Fruit fly (Drosophila melanogaster) whole organism, embryonic: ENCODE data around the gene CG13239.

Experiments used
- BtbVII ChIP-seq: fragments of 200-800 bp; sonication (Bioruptor generic); optimal IDR thresholded peaks from 3 replicates; lab custom pipeline; 2017; ENCODE audit warnings: missing biosample characterization, mild to moderate bottlenecking, missing genetic modification characterization
- CG11398 ChIP-seq: fragments of 200-800 bp; sonication (Bioruptor generic); optimal IDR thresholded peaks from 2 replicates; lab custom pipeline; 2016; ENCODE audit warnings: missing biosample characterization, missing genetic modification characterization
- CG12744 ChIP-seq: fragments of 200-800 bp; sonication (Bioruptor generic); optimal IDR thresholded peaks from 2 replicates; lab custom pipeline; 2016; ENCODE audit warnings: missing biosample characterization, missing genetic modification characterization
- CG14965 ChIP-seq: fragments of 200-800 bp; sonication (Bioruptor generic); optimal IDR thresholded peaks from 2 replicates; lab custom pipeline; 2016; ENCODE audit warnings: missing biosample characterization, missing genetic modification characterization, borderline replicate concordance
- CG15479 ChIP-seq: fragments of 200-800 bp; sonication (Bioruptor generic); optimal IDR thresholded peaks from 3 replicates; lab custom pipeline; 2019; ENCODE audit warnings: missing biosample characterization, mild to moderate bottlenecking, missing genetic modification characterization, moderate library complexity
- CG1602 ChIP-seq: fragments of 200-800 bp; sonication (Bioruptor generic); optimal IDR thresholded peaks from 3 replicates; lab custom pipeline; 2016; ENCODE audit warnings: missing biosample characterization, missing genetic modification characterization
- CG2199 ChIP-seq: fragments of 200-800 bp; sonication (Bioruptor generic); IDR thresholded peaks from 3 replicates; pipeline ENCODE4 v1.3.6; 2022; ENCODE audit warnings: missing biosample characterization, missing genetic modification characterization
- CG31224 ChIP-seq: fragments of 200-800 bp; sonication (Bioruptor generic); IDR thresholded peaks from 2 replicates; pipeline ENCODE4 v1.3.6; 2022; ENCODE audit warnings: missing biosample characterization, missing genetic modification characterization
- CG34376 ChIP-seq: fragments of 200-800 bp; sonication (Bioruptor generic); optimal IDR thresholded peaks from 2 replicates; lab custom pipeline; 2018; ENCODE audit warnings: missing biosample characterization, mild to moderate bottlenecking, missing genetic modification characterization
- CG42726 ChIP-seq: fragments of 200-800 bp; sonication (Bioruptor generic); IDR thresholded peaks from 2 replicates; pipeline ENCODE4 v1.3.6; 2022; ENCODE audit warnings: missing biosample characterization, missing genetic modification characterization; ENCODE audit not compliant: partially characterized antibody
- CG4707 ChIP-seq: fragments of 200-800 bp; sonication (Bioruptor generic); optimal IDR thresholded peaks from 2 replicates; lab custom pipeline; 2018; ENCODE audit warnings: missing biosample characterization, mild to moderate bottlenecking, missing genetic modification characterization, moderate library complexity
- CG7372 ChIP-seq: fragments of 200-800 bp; sonication (Bioruptor generic); IDR thresholded peaks from 2 replicates; pipeline ENCODE4 v1.3.6; 2022; ENCODE audit warnings: missing biosample characterization, missing genetic modification characterization
- Dbx ChIP-seq: fragments of 200-800 bp; sonication (Bioruptor generic); IDR thresholded peaks from 3 replicates; pipeline ENCODE4 v1.3.6; 2022; ENCODE audit warnings: missing biosample characterization, missing genetic modification characterization
- E2f2 ChIP-seq: fragments of 200-800 bp; sonication (Bioruptor generic); IDR thresholded peaks from 2 replicates; pipeline ENCODE4 v1.3.6; 2022; ENCODE audit warnings: missing biosample characterization, missing genetic modification characterization
- Ets65A ChIP-seq: fragments of 200-800 bp; sonication (Bioruptor generic); peaks from one replicate; lab custom pipeline; 2016; ENCODE audit warnings: missing biosample characterization, missing genetic modification characterization
- GATAe ChIP-seq: fragments of 200-800 bp; sonication (Bioruptor generic); conservative IDR thresholded peaks from 2 replicates; pipeline ENCODE4 v1.3.6; 2022; ENCODE audit warnings: missing biosample characterization, missing genetic modification characterization
- Hey ChIP-seq: fragments of 200-800 bp; sonication (Bioruptor generic); optimal IDR thresholded peaks from 3 replicates; lab custom pipeline; 2018; ENCODE audit warnings: missing biosample characterization, mild to moderate bottlenecking, missing genetic modification characterization
- Lpt ChIP-seq: fragments of >200 bp; optimal IDR thresholded peaks from 2 replicates; lab custom pipeline; 2018; ENCODE audit warnings: missing biosample characterization, missing genetic modification characterization
- Med ChIP-seq: fragments of 200-800 bp; sonication (Bioruptor generic); peaks from one replicate; lab custom pipeline; 2016; ENCODE audit warnings: missing biosample characterization, missing genetic modification characterization, mild to moderate bottlenecking, inconsistent platforms, moderate library complexity
- Sox100B ChIP-seq: fragments of 200-800 bp; sonication (Bioruptor generic); optimal IDR thresholded peaks from 3 replicates; lab custom pipeline; 2018; ENCODE audit warnings: missing biosample characterization, mild to moderate bottlenecking, missing genetic modification characterization
- ase ChIP-seq: fragments of 200-800 bp; sonication (Bioruptor generic); IDR thresholded peaks from 3 replicates; pipeline ENCODE4 v1.3.6; 2022; ENCODE audit warnings: missing biosample characterization, missing genetic modification characterization
- chinmo ChIP-seq: fragments of 200-800 bp; sonication (Bioruptor generic); IDR thresholded peaks from 4 replicates; pipeline ENCODE4 v1.3.6; 2022; ENCODE audit warnings: missing biosample characterization, missing genetic modification characterization; ENCODE audit not compliant: partially characterized antibody
- ci ChIP-seq: fragments of 200-800 bp; sonication (Bioruptor generic); IDR thresholded peaks from 3 replicates; pipeline ENCODE4 v1.3.6; 2022; ENCODE audit warnings: missing biosample characterization, missing genetic modification characterization
- cwo ChIP-seq: fragments of 200-800 bp; sonication (Bioruptor generic); optimal IDR thresholded peaks from 3 replicates; lab custom pipeline; 2017; ENCODE audit warnings: missing biosample characterization, missing genetic modification characterization, mild to moderate bottlenecking, moderate library complexity, missing genetic modification reagents
- emc ChIP-seq: fragments of 200-800 bp; sonication (Bioruptor generic); optimal IDR thresholded peaks from 2 replicates; lab custom pipeline; 2016; ENCODE audit warnings: missing biosample characterization, missing genetic modification characterization
- exex ChIP-seq: fragments of 200-800 bp; sonication (Bioruptor generic); optimal IDR thresholded peaks from 4 replicates; lab custom pipeline; 2018; ENCODE audit warnings: missing biosample characterization, mild to moderate bottlenecking, missing genetic modification characterization, moderate library complexity
- fd64A ChIP-seq: fragments of 200-800 bp; sonication (Bioruptor generic); optimal IDR thresholded peaks from 3 replicates; lab custom pipeline; 2018; ENCODE audit warnings: missing biosample characterization, mild to moderate bottlenecking, missing genetic modification characterization
- grn ChIP-seq: fragments of 200-800 bp; sonication (Bioruptor generic); optimal IDR thresholded peaks from 3 replicates; lab custom pipeline; 2017; ENCODE audit warnings: missing biosample characterization, missing genetic modification characterization
- lab ChIP-seq: fragments of 200-800 bp; sonication (Bioruptor generic); optimal IDR thresholded peaks from 3 replicates; lab custom pipeline; 2017; ENCODE audit warnings: missing biosample characterization, missing genetic modification characterization, mild to moderate bottlenecking, moderate library complexity, missing genetic modification reagents
- lmd ChIP-seq: fragments of 200-800 bp; sonication (Bioruptor generic); IDR thresholded peaks from 2 replicates; pipeline ENCODE4 v1.3.6; 2022; ENCODE audit warnings: missing biosample characterization, missing genetic modification characterization
- maf-S ChIP-seq: fragments of 200-800 bp; sonication (Bioruptor generic); optimal IDR thresholded peaks from 2 replicates; lab custom pipeline; 2016; ENCODE audit warnings: missing biosample characterization, missing genetic modification characterization
- mirr ChIP-seq: fragments of 200-800 bp; sonication (Bioruptor generic); optimal IDR thresholded peaks from 3 replicates; lab custom pipeline; 2018; ENCODE audit warnings: missing biosample characterization, mild to moderate bottlenecking, missing genetic modification characterization
- otp ChIP-seq: fragments of 200-800 bp; sonication (Bioruptor generic); IDR thresholded peaks from 3 replicates; pipeline ENCODE4, ENCODE4 v1.3.6; 2022; ENCODE audit warnings: missing biosample characterization, missing genetic modification characterization
- sens ChIP-seq: fragments of 200-800 bp; sonication (Bioruptor generic); peaks from one replicate; lab custom pipeline; 2016; ENCODE audit warnings: missing biosample characterization, missing genetic modification characterization
- sna ChIP-seq: fragments of 200-800 bp; sonication (Bioruptor generic); IDR thresholded peaks from 2 replicates; pipeline ENCODE4 v1.3.6; 2022; ENCODE audit warnings: missing biosample characterization, missing genetic modification characterization; ENCODE audit not compliant: partially characterized antibody
- ssp ChIP-seq: fragments of 200-800 bp; sonication (Bioruptor generic); IDR thresholded peaks from 2 replicates; pipeline ENCODE4 v1.3.6; 2022; ENCODE audit warnings: missing biosample characterization, missing genetic modification characterization
- sug ChIP-seq: fragments of 200-800 bp; optimal IDR thresholded peaks from 2 replicates; lab custom pipeline; 2019; ENCODE audit warnings: missing biosample characterization, mild to moderate bottlenecking, missing genetic modification characterization, moderate library complexity
- trh ChIP-seq: fragments of 200-800 bp; sonication (Bioruptor generic); optimal IDR thresholded peaks from 2 replicates; lab custom pipeline; 2016; ENCODE audit warnings: missing biosample characterization, missing genetic modification characterization

CG13239 gene

dm6 chr3L:22884481-22884880 lies 23.9 kb downstream of the CG13239 start:
- no peak for TF ChIP-seq Sox100B (GFP tag; lab: Kevin White, UChicago)
- no peak for TF ChIP-seq sna (GFP tag; lab: Robert Waterston, UW)
- TF ChIP-seq sens (GFP tag; lab: Kevin White, UChicago) = peak; percentile 18
- TF ChIP-seq CG1602 (GFP tag; lab: Kevin White, UChicago) = no peak
- no peak for TF ChIP-seq E2f2 (GFP tag; lab: Robert Waterston, UW)
- no peak for TF ChIP-seq ase (GFP tag; lab: Robert Waterston, UW)
- no peak for TF ChIP-seq trh (GFP tag; lab: Kevin White, UChicago)
- peak; percentile 55 for TF ChIP-seq Ets65A (GFP tag; lab: Kevin White, UChicago)

- TF ChIP-seq chinmo (GFP tag; lab: Robert Waterston, UW) (0 out of 4 replicates have a peak, but pooled peaks have one; percentile 13), grn (peak; percentile 84), CG7372 (GFP tag; lab: Robert Waterston, UW) (no peak), CG12744 (GFP tag; lab: Kevin White, UChicago) (no peak), exex (peak; percentile 98), CG34376 (GFP tag; lab: Kevin White, UChicago) (peak; percentile 9)
- TF ChIP-seq, all 482 proteins: peak for 4
Observed at dm6 chr3L:22885843-22886242, 25.3 kb downstream of the CG13239 start.

dm6 chr3L:22886939-22887338 lies 26.4 kb downstream of the CG13239 start:
- no peak for TF ChIP-seq CG14965 (GFP tag; lab: Kevin White, UChicago)
- 0 out of 3 replicates have a peak, but pooled peaks have one; percentile 47 for TF ChIP-seq CG2199 (GFP tag; lab: Robert Waterston, UW)
- no peak for TF ChIP-seq lmd (GFP tag; lab: Robert Waterston, UW)
- peak; percentile 26 for TF ChIP-seq Hey
- peak; percentile 85 for TF ChIP-seq grn
- TF ChIP-seq CG15479 = peak; percentile 67
- no peak for TF ChIP-seq CG4707
- 0 out of 4 replicates have a peak, but pooled peaks have one; percentile 57 for TF ChIP-seq chinmo (GFP tag; lab: Robert Waterston, UW)
- TF ChIP-seq CG11398 (GFP tag; lab: Kevin White, UChicago) = no peak
- peak; percentile 35 for TF ChIP-seq mirr
- TF ChIP-seq exex = peak; percentile 1
- TF ChIP-seq emc (GFP tag; lab: Kevin White, UChicago) = no peak
- TF ChIP-seq ssp (GFP tag; lab: Robert Waterston, UW) = no peak
- peak; percentile 25 for TF ChIP-seq Med (GFP tag; lab: Kevin White, UChicago)
- no peak for TF ChIP-seq fd64A
- peak; percentile 40 for TF ChIP-seq cwo (GFP tag; lab: Kevin White, UChicago)
- peak; percentile 60 for TF ChIP-seq GATAe (GFP tag; lab: Robert Waterston, UW)

dm6 chr3L:22887677-22888076 lies 27.1 kb downstream of the CG13239 start:
- TF ChIP-seq Lpt (GFP tag; lab: Kevin White, UChicago) (no peak), otp (peak; percentile 66; the same call in 1 of the 3 replicates), exex (peak; percentile 27), Dbx (GFP tag; lab: Robert Waterston, UW) (no peak), BtbVII (GFP tag; lab: Kevin White, UChicago) (peak; percentile 16), sug (tag; lab: Kevin White, UChicago) (peak; percentile 16), maf-S (GFP tag; lab: Kevin White, UChicago) (no peak), lab (GFP tag; lab: Kevin White, UChicago) (peak; percentile 1), CG42726 (GFP tag; lab: Robert Waterston, UW) (0 out of 2 replicates have a peak, but pooled peaks have one; percentile 8), CG31224 (0 out of 2 replicates have a peak, but pooled peaks have one; percentile 20), ci (GFP tag; lab: Robert Waterston, UW) (0 out of 3 replicates have a peak, but pooled peaks have one; percentile 22)
